Worm (Caenorhabditis elegans) whole organism, L1 larva: ENCODE results near the gene phdh-1.

Experiments used
- C04F5.9 ChIP-seq: sonication (generic microtip); optimal IDR thresholded peaks from 2 replicates; lab custom pipeline; 2016; ENCODE audit warnings: missing genetic modification characterization, missing compliant biosample characterization
- C16A3.4 ChIP-seq: fragments of 150-350 bp; optimal IDR thresholded peaks from 2 replicates; lab custom pipeline; 2014; ENCODE audit warnings: missing biosample characterization, missing genetic modification characterization
- C34B4.2 ChIP-seq: sonication (generic microtip); optimal IDR thresholded peaks from 2 replicates; lab custom pipeline; 2017; ENCODE audit warnings: mild to moderate bottlenecking, missing genetic modification characterization, missing compliant biosample characterization
- F16B12.6 ChIP-seq: fragments of 150-350 bp; optimal IDR thresholded peaks from 2 replicates; lab custom pipeline; 2014; ENCODE audit warnings: missing biosample characterization, missing genetic modification characterization
- Y116A8C.19 ChIP-seq: sonication (generic microtip); optimal IDR thresholded peaks from 2 replicates; lab custom pipeline; 2016; ENCODE audit warnings: missing compliant biosample characterization, missing genetic modification characterization, borderline replicate concordance
- alr-1 ChIP-seq: fragments of 200-800 bp; sonication (Bioruptor generic); optimal IDR thresholded peaks from 2 replicates; lab custom pipeline; 2018; ENCODE audit warnings: borderline replicate concordance, mild to moderate bottlenecking, missing genetic modification characterization, missing compliant biosample characterization
- ceh-63 ChIP-seq: fragments of 200-800 bp; sonication (Bioruptor generic); optimal IDR thresholded peaks from 2 replicates; lab custom pipeline; 2018; ENCODE audit warnings: mild to moderate bottlenecking, missing genetic modification characterization, missing compliant biosample characterization
- ceh-8 ChIP-seq: fragments of 200-800 bp; sonication (Bioruptor generic); optimal IDR thresholded peaks from 2 replicates; lab custom pipeline; 2018; ENCODE audit warnings: mild to moderate bottlenecking, missing genetic modification characterization, moderate library complexity, missing compliant biosample characterization
- ceh-88 ChIP-seq: fragments of 200-800 bp; sonication (Bioruptor generic); IDR thresholded peaks from 2 replicates; pipeline ENCODE4 v1.3.6; 2022; ENCODE audit warnings: missing genetic modification characterization, missing compliant biosample characterization
- dpl-1 ChIP-seq, 3 experiments: fragments of 150-350 bp in 2 of 3; sonication (generic microtip) in 1 of 3; optimal IDR thresholded peaks; 2 replicates each; lab custom pipeline; 2014 to 2017; ENCODE audit warnings: missing biosample characterization in 3 of 3, missing genetic modification characterization in 3 of 3, missing genetic modification reagents in 3 of 3
- dsc-1 ChIP-seq: sonication (generic microtip); optimal IDR thresholded peaks from 2 replicates; lab custom pipeline; 2016; ENCODE audit warnings: mild to moderate bottlenecking, missing genetic modification characterization, missing compliant biosample characterization
- efl-1 ChIP-seq, 4 experiments: fragments of 150-350 bp; optimal IDR thresholded peaks in 3 of 4; peaks in 1 of 4; 1 replicate in 1 of 4; 2 replicates in 3 of 4; lab custom pipeline; 2014; ENCODE audit warnings: missing biosample characterization in 2 of 4, missing genetic modification characterization in 2 of 4, missing genetic modification reagents in 2 of 4
- egl-13 ChIP-seq: sonication (generic microtip); optimal IDR thresholded peaks from 2 replicates; lab custom pipeline; 2016; ENCODE audit warnings: missing genotype, missing genetic modification reagents, missing genetic modification characterization, missing compliant biosample characterization
- egl-27 ChIP-seq, 2 experiments: fragments of 150-350 bp in 1 of 2; sonication (generic microtip); optimal IDR thresholded peaks; 3 replicates each; lab custom pipeline; 2017 to 2018; ENCODE audit warnings: missing biosample characterization in 2 of 2, missing genetic modification characterization in 2 of 2, missing genetic modification reagents in 2 of 2
- elt-3 ChIP-seq, 6 experiments: fragments of 150-350 bp in 1 of 6; sonication (generic microtip); optimal IDR thresholded peaks; 2 replicates each; lab custom pipeline; 2017 to 2018; ENCODE audit warnings: missing biosample characterization in 6 of 6, missing genetic modification characterization in 6 of 6, inconsistent platforms in 1 of 6
- ets-5 ChIP-seq: fragments of 200-800 bp; sonication (Bioruptor generic); IDR thresholded peaks from 2 replicates; pipeline ENCODE4 v1.3.6; 2022; ENCODE audit warnings: missing genetic modification characterization, missing compliant biosample characterization
- hpl-2 ChIP-seq: fragments of 150-350 bp; optimal IDR thresholded peaks from 2 replicates; lab custom pipeline; 2014; ENCODE audit warnings: missing biosample characterization, missing genetic modification reagents, missing genetic modification characterization
- jun-1 ChIP-seq: fragments of 150-350 bp; optimal IDR thresholded peaks from 2 replicates; lab custom pipeline; 2014; ENCODE audit warnings: missing biosample characterization, missing genetic modification reagents, missing genetic modification characterization
- lin-13 ChIP-seq: fragments of 150-350 bp; optimal IDR thresholded peaks from 2 replicates; lab custom pipeline; 2014; ENCODE audit warnings: missing biosample characterization, missing genetic modification reagents, missing genetic modification characterization
- lin-14 ChIP-seq: fragments of 200-800 bp; sonication (Bioruptor generic); optimal IDR thresholded peaks from 2 replicates; lab custom pipeline; 2018; ENCODE audit warnings: mild to moderate bottlenecking, missing genetic modification characterization, moderate library complexity, missing compliant biosample characterization
- lin-15B ChIP-seq: fragments of 150-350 bp; sonication (generic microtip); optimal IDR thresholded peaks from 3 replicates; lab custom pipeline; 2014; ENCODE audit warnings: missing biosample characterization, missing genetic modification characterization
- lin-35 ChIP-seq, 2 experiments: fragments of 150-350 bp; optimal IDR thresholded peaks; 2 replicates each; lab custom pipeline; 2014; ENCODE audit warnings: missing biosample characterization in 2 of 2, missing genetic modification characterization in 2 of 2, missing genetic modification reagents in 2 of 2
- mab-9 ChIP-seq: fragments of 200-800 bp; sonication (Bioruptor generic); IDR thresholded peaks from 2 replicates; pipeline ENCODE4 v1.3.6; 2022; ENCODE audit warnings: missing genetic modification reagents, missing genetic modification characterization, missing compliant biosample characterization
- mdl-1 ChIP-seq, 2 experiments: fragments of 150-350 bp; optimal IDR thresholded peaks; 2 replicates each; lab custom pipeline; 2014 to 2017; ENCODE audit warnings: missing biosample characterization in 2 of 2, missing genetic modification characterization in 2 of 2, inconsistent platforms in 1 of 2
- nhr-11 ChIP-seq: fragments of 150-350 bp; optimal IDR thresholded peaks from 2 replicates; lab custom pipeline; 2014; ENCODE audit warnings: missing biosample characterization, missing genetic modification characterization
- nhr-19 ChIP-seq: fragments of 200-800 bp; sonication (Bioruptor generic); conservative IDR thresholded peaks from 2 replicates; pipeline ENCODE4 v1.3.6; 2022; ENCODE audit warnings: missing genetic modification characterization, missing compliant biosample characterization
- nhr-20 ChIP-seq: sonication (generic microtip); optimal IDR thresholded peaks from 2 replicates; lab custom pipeline; 2016; ENCODE audit warnings: mild to moderate bottlenecking, missing genetic modification characterization, missing compliant biosample characterization
- nhr-28 ChIP-seq: fragments of 150-350 bp; optimal IDR thresholded peaks from 2 replicates; lab custom pipeline; 2014; ENCODE audit warnings: missing biosample characterization, missing genetic modification characterization
- nhr-71 ChIP-seq: sonication (generic microtip); optimal IDR thresholded peaks from 2 replicates; lab custom pipeline; 2016; ENCODE audit warnings: mild to moderate bottlenecking, missing genetic modification characterization, moderate library complexity, missing compliant biosample characterization
- nhr-77 ChIP-seq: fragments of 150-350 bp; optimal IDR thresholded peaks from 2 replicates; lab custom pipeline; 2014; ENCODE audit warnings: missing biosample characterization, missing genetic modification characterization
- nhr-90 ChIP-seq: sonication (generic microtip); optimal IDR thresholded peaks from 2 replicates; lab custom pipeline; 2016; ENCODE audit warnings: mild to moderate bottlenecking, missing genetic modification characterization, missing compliant biosample characterization; ENCODE audit not compliant: poor library complexity
- pag-3 ChIP-seq: sonication (generic microtip); optimal IDR thresholded peaks from 2 replicates; lab custom pipeline; 2017; ENCODE audit warnings: missing genetic modification characterization, mild to moderate bottlenecking, missing compliant biosample characterization, antibody characterized with exemption, borderline replicate concordance; ENCODE audit not compliant: insufficient read depth
- rnt-1 ChIP-seq: sonication (generic microtip); optimal IDR thresholded peaks from 2 replicates; lab custom pipeline; 2016; ENCODE audit warnings: mild to moderate bottlenecking, missing genetic modification characterization, moderate library complexity, missing compliant biosample characterization
- snpc-4 ChIP-seq: fragments of 150-350 bp; optimal IDR thresholded peaks from 2 replicates; lab custom pipeline; 2014; ENCODE audit warnings: missing biosample characterization, missing genetic modification characterization
- snu-23 ChIP-seq: sonication (generic microtip); optimal IDR thresholded peaks from 2 replicates; lab custom pipeline; 2016; ENCODE audit warnings: missing genetic modification characterization, missing compliant biosample characterization
- sox-4 ChIP-seq: sonication (generic microtip); optimal IDR thresholded peaks from 2 replicates; lab custom pipeline; 2016; ENCODE audit warnings: missing genetic modification characterization, missing compliant biosample characterization
- sup-37 ChIP-seq: fragments of 200-800 bp; sonication (Bioruptor generic); optimal IDR thresholded peaks from 2 replicates; lab custom pipeline; 2018; ENCODE audit warnings: mild to moderate bottlenecking, missing genetic modification characterization, missing compliant biosample characterization
- tbx-2 ChIP-seq: sonication (generic microtip); optimal IDR thresholded peaks from 2 replicates; lab custom pipeline; 2016; ENCODE audit warnings: missing genetic modification characterization, missing compliant biosample characterization
- tlp-1 ChIP-seq: fragments of 150-350 bp; optimal IDR thresholded peaks from 2 replicates; lab custom pipeline; 2014; ENCODE audit warnings: missing biosample characterization, missing genetic modification characterization
- unc-62 ChIP-seq: fragments of 150-350 bp; optimal IDR thresholded peaks from 2 replicates; lab custom pipeline; 2014; ENCODE audit warnings: missing biosample characterization, missing genetic modification reagents, missing genetic modification characterization
- unc-86 ChIP-seq: sonication (generic microtip); optimal IDR thresholded peaks from 2 replicates; lab custom pipeline; 2016; ENCODE audit warnings: missing genetic modification characterization, missing compliant biosample characterization
- unc-98 ChIP-seq: fragments of 200-800 bp; sonication (Bioruptor generic); IDR thresholded peaks from 2 replicates; pipeline ENCODE4 v1.3.6; 2022; ENCODE audit warnings: missing genetic modification characterization, missing compliant biosample characterization
- vab-15 ChIP-seq: sonication (generic microtip); optimal IDR thresholded peaks from 2 replicates; lab custom pipeline; 2017; ENCODE audit warnings: missing genotype, mild to moderate bottlenecking, missing genetic modification characterization, missing compliant biosample characterization
- xbp-1 ChIP-seq: sonication (generic microtip); optimal IDR thresholded peaks from 2 replicates; lab custom pipeline; 2016; ENCODE audit warnings: missing genetic modification characterization, missing compliant biosample characterization
- zag-1 ChIP-seq: fragments of 150-350 bp; optimal IDR thresholded peaks from 2 replicates; lab custom pipeline; 2014; ENCODE audit warnings: missing biosample characterization, missing genetic modification characterization
- ztf-11 ChIP-seq, 2 experiments: sonication (generic microtip); optimal IDR thresholded peaks; 2 replicates each; lab custom pipeline; 2016 to 2017; ENCODE audit warnings: missing genetic modification characterization in 2 of 2, missing biosample characterization in 1 of 2, missing compliant biosample characterization in 1 of 2
- ztf-4 ChIP-seq: fragments of 150-350 bp; optimal IDR thresholded peaks from 2 replicates; lab custom pipeline; 2014; ENCODE audit warnings: missing biosample characterization, missing genetic modification characterization

Gene phdh-1

ce11 chrII:13679775-13680320 lies 41.6 kb upstream of the phdh-1 start (continued):
- TF ChIP-seq snpc-4 (no peak), ceh-88 (GFP tag; lab: Robert Waterston, UW) (no peak), sox-4 (tag; lab: Kevin White, UChicago) (no peak), unc-98 (GFP tag; lab: Robert Waterston, UW) (no peak), alr-1 (tag; lab: Kevin White, UChicago) (no peak), Y116A8C.19 (no peak), pag-3 (tag; lab: Kevin White, UChicago) (no peak), hpl-2 (no peak), nhr-28 (tag; lab: Kevin White, UChicago) (no peak), nhr-77 (tag; lab: Kevin White, UChicago) (no peak), tlp-1 (tag; lab: Kevin White, UChicago) (no peak), unc-62 (GFP tag; lab: Kevin White, UChicago) (no peak), C34B4.2 (tag; lab: Kevin White, UChicago) (no peak), nhr-20 (tag; lab: Kevin White, UChicago) (peak; percentile 52), dpl-1 (GFP tag; optimal IDR thresholded peaks at IDR 0.05; lab: Kevin White, UChicago) (no peak), rnt-1 (tag; lab: Kevin White, UChicago) (no peak), unc-86 (no peak), lin-35 (GFP tag; optimal IDR thresholded peaks at IDR 0.05; lab: Kevin White, UChicago) (peak in 1 of 2 experiments; percentile 21), tbx-2 (tag; lab: Kevin White, UChicago) (peak; percentile 12), xbp-1 (tag; lab: Kevin White, UChicago) (no peak), F16B12.6 (tag; lab: Kevin White, UChicago) (no peak), zag-1 (no peak)

ce11 chrII:13678555-13679119 lies 40.4 kb upstream of the phdh-1 start:
- TF ChIP-seq mdl-1 (tag; optimal IDR thresholded peaks at IDR 0.05; lab: Kevin White, UChicago) (peak in 1 of 2 experiments; percentile 25), lin-15B (no peak), vab-15 (tag; lab: Kevin White, UChicago) (no peak), ceh-63 (GFP tag; lab: Kevin White, UChicago) (no peak), sup-37 (GFP tag; lab: Kevin White, UChicago) (no peak), lin-13 (GFP tag; lab: Kevin White, UChicago) (no peak), nhr-71 (peak; percentile 79), unc-98 (GFP tag; lab: Robert Waterston, UW) (no peak), nhr-20 (tag; lab: Kevin White, UChicago) (peak; percentile 74), snpc-4 (no peak), C16A3.4 (tag; lab: Kevin White, UChicago) (no peak), lin-14 (GFP tag; lab: Kevin White, UChicago) (peak; percentile 67), jun-1 (no peak), alr-1 (tag; lab: Kevin White, UChicago) (no peak), efl-1 (optimal IDR thresholded peaks at IDR 0.05; lab: Kevin White, UChicago) (no peak), efl-1 (GFP tag; optimal IDR thresholded peaks at IDR 0.05 in 1 of 2; lab: Kevin White, UChicago) (peak in 1 of 2 experiments; percentile 20), nhr-28 (tag; lab: Kevin White, UChicago) (no peak), snu-23 (GFP tag; lab: Kevin White, UChicago) (peak; percentile 63), ztf-11 (tag; optimal IDR thresholded peaks at IDR 0.05; lab: Kevin White, UChicago) (no peak), nhr-77 (tag; lab: Kevin White, UChicago) (no peak), zag-1 (no peak), nhr-19 (GFP tag; lab: Robert Waterston, UW) (peak; percentile 51; the same call in 1 of the 2 replicates), mab-9 (no peak), ztf-4 (tag; lab: Kevin White, UChicago) (no peak), C04F5.9 (tag; lab: Kevin White, UChicago) (no peak), Y116A8C.19 (no peak), nhr-90 (peak; percentile 64), elt-3 (tag; optimal IDR thresholded peaks at IDR 0.05; lab: Kevin White, UChicago) (peak in 5 of 6 experiments; percentile 19 to 60 (median 41)), ceh-8 (GFP tag; lab: Kevin White, UChicago) (no peak), nhr-11 (tag; lab: Kevin White, UChicago) (no peak), ets-5 (GFP tag; lab: Robert Waterston, UW) (no peak), egl-27 (tag; optimal IDR thresholded peaks at IDR 0.05; lab: Kevin White, UChicago) (no peak), egl-13 (tag; lab: Kevin White, UChicago) (no peak), dsc-1 (tag; lab: Kevin White, UChicago) (no peak), unc-86 (no peak)
